Worm (Caenorhabditis elegans): ENCODE measurements around the gene F11A10.6.

DNA sequence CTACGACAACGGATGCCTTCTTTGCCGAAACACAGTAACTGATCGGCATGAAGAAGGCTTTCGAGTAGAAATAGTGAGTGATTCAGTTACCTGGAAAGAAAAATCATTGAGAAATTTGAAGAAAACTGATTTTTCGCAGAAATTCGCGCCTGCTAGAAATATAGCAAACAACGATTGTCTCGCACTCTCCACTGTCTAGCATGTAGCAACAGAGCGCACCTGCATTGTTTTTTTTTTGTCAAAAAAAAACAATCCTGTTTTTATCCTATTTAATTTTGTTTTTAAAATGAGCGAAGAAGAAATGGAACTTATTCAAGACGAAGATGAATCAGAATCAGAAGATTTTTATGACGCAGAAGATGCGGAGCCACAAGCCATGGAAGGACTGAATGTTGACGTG, 31.6 kb upstream of the F11A10.6 start, which contains the start of the genes ddb-1 and M18.6:
- no peak for TF ChIP-seq nhr-76 (tag; optimal IDR thresholded peaks at IDR 0.05)
- peak; percentile 66 for TF ChIP-seq nfya-1 (tag; optimal IDR thresholded peaks at IDR 0.05; ENCODE audit: insufficient read depth)
- TF ChIP-seq mdl-1 (tag; optimal IDR thresholded peaks at IDR 0.05): no peak
- no peak for TF ChIP-seq nhr-237 (tag; optimal IDR thresholded peaks at IDR 0.05)
- no peak for TF ChIP-seq ztf-4 (tag; optimal IDR thresholded peaks at IDR 0.05)
- peak; percentile 68 for TF ChIP-seq lin-15B (tag; optimal IDR thresholded peaks at IDR 0.05)
- no peak for TF ChIP-seq egl-27 (tag; optimal IDR thresholded peaks at IDR 0.05)
- TF ChIP-seq nhr-28 (tag; optimal IDR thresholded peaks at IDR 0.05): no peak
- no peak for TF ChIP-seq nhr-43 (tag; optimal IDR thresholded peaks at IDR 0.05; ENCODE audit: poor library complexity, severe bottlenecking)

Data from whole organism, L3 larva.